Worm (Caenorhabditis elegans) whole organism, late embryonic: ENCODE results near the gene syp-1.

Experiments used
- C38D4.7 ChIP-seq: fragments of 200-800 bp; sonication (Bioruptor generic); optimal IDR thresholded peaks from 2 replicates; lab custom pipeline; 2018; ENCODE audit warnings: mild to moderate bottlenecking, missing genetic modification characterization, moderate library complexity, missing compliant biosample characterization
- K02D7.2 ChIP-seq: sonication (generic microtip); optimal IDR thresholded peaks from 2 replicates; lab custom pipeline; 2017; ENCODE audit warnings: mild to moderate bottlenecking, missing genetic modification characterization, missing compliant biosample characterization
- T23F11.4 ChIP-seq: fragments of 200-800 bp; sonication (Bioruptor generic); optimal IDR thresholded peaks from 2 replicates; lab custom pipeline; 2018; ENCODE audit warnings: mild to moderate bottlenecking, missing genetic modification characterization, missing compliant biosample characterization
- Y22D7AL.16 ChIP-seq: sonication (generic microtip); optimal IDR thresholded peaks from 2 replicates; lab custom pipeline; 2016; ENCODE audit warnings: missing genetic modification characterization, missing compliant biosample characterization
- ahr-1 ChIP-seq: sonication (generic microtip); optimal IDR thresholded peaks from 2 replicates; lab custom pipeline; 2016; ENCODE audit warnings: missing genetic modification characterization, missing compliant biosample characterization
- ama-1 ChIP-seq: fragments of 150-350 bp; optimal IDR thresholded peaks from 2 replicates; lab custom pipeline; 2014
- ceh-14 ChIP-seq: sonication (generic microtip); optimal IDR thresholded peaks from 2 replicates; lab custom pipeline; 2016; ENCODE audit warnings: missing genotype, missing genetic modification characterization, missing compliant biosample characterization
- ceh-18 ChIP-seq: sonication (generic microtip); optimal IDR thresholded peaks from 2 replicates; lab custom pipeline; 2016; ENCODE audit warnings: missing genetic modification characterization, missing compliant biosample characterization
- ceh-22 ChIP-seq: sonication (generic microtip); optimal IDR thresholded peaks from 2 replicates; lab custom pipeline; 2017; ENCODE audit warnings: missing biosample characterization, missing genetic modification characterization
- ceh-24 ChIP-seq: sonication (generic microtip); optimal IDR thresholded peaks from 2 replicates; lab custom pipeline; 2016; ENCODE audit warnings: mild to moderate bottlenecking, missing genetic modification characterization, missing compliant biosample characterization
- ceh-31 ChIP-seq: sonication (generic microtip); optimal IDR thresholded peaks from 2 replicates; lab custom pipeline; 2016; ENCODE audit warnings: missing genetic modification characterization, missing compliant biosample characterization
- ceh-34 ChIP-seq: sonication (generic microtip); optimal IDR thresholded peaks from 2 replicates; lab custom pipeline; 2016; ENCODE audit warnings: mild to moderate bottlenecking, missing genetic modification characterization, missing compliant biosample characterization
- ceh-6 ChIP-seq: fragments of 200-800 bp; sonication (Bioruptor generic); optimal IDR thresholded peaks from 2 replicates; lab custom pipeline; 2018; ENCODE audit warnings: mild to moderate bottlenecking, missing genetic modification characterization, missing compliant biosample characterization
- ceh-9 ChIP-seq: sonication (generic microtip); optimal IDR thresholded peaks from 2 replicates; lab custom pipeline; 2016; ENCODE audit warnings: mild to moderate bottlenecking, missing genetic modification characterization, inconsistent platforms, missing compliant biosample characterization
- che-1 ChIP-seq: sonication (generic microtip); optimal IDR thresholded peaks from 2 replicates; lab custom pipeline; 2016; ENCODE audit warnings: mild to moderate bottlenecking, missing genetic modification characterization, missing compliant biosample characterization
- dmd-4 ChIP-seq: sonication (generic microtip); optimal IDR thresholded peaks from 2 replicates; lab custom pipeline; 2016; ENCODE audit warnings: borderline replicate concordance, missing genetic modification characterization, missing compliant biosample characterization
- ets-4 ChIP-seq: sonication (generic microtip); optimal IDR thresholded peaks from 2 replicates; lab custom pipeline; 2016; ENCODE audit warnings: missing genetic modification characterization, missing compliant biosample characterization
- eyg-1 ChIP-seq: sonication (generic microtip); optimal IDR thresholded peaks from 2 replicates; lab custom pipeline; 2016; ENCODE audit warnings: missing genotype, missing genetic modification characterization, missing compliant biosample characterization
- fax-1 ChIP-seq: sonication (generic microtip); optimal IDR thresholded peaks from 2 replicates; lab custom pipeline; 2016; ENCODE audit warnings: missing genotype, missing genetic modification characterization, missing compliant biosample characterization
- fkh-10 ChIP-seq: fragments of 150-350 bp; optimal IDR thresholded peaks from 2 replicates; lab custom pipeline; 2014; ENCODE audit warnings: missing biosample characterization, missing genetic modification reagents, missing genetic modification characterization
- fkh-6 ChIP-seq: sonication (generic microtip); optimal IDR thresholded peaks from 2 replicates; lab custom pipeline; 2016; ENCODE audit warnings: missing genetic modification characterization, missing compliant biosample characterization
- gmeb-2 ChIP-seq: sonication (generic microtip); optimal IDR thresholded peaks from 2 replicates; lab custom pipeline; 2016; ENCODE audit warnings: missing genetic modification characterization, inconsistent platforms, missing compliant biosample characterization
- hlh-13 ChIP-seq: fragments of 200-800 bp; sonication (Bioruptor generic); optimal IDR thresholded peaks from 2 replicates; lab custom pipeline; 2018; ENCODE audit warnings: mild to moderate bottlenecking, missing genetic modification characterization, missing compliant biosample characterization
- hlh-15 ChIP-seq: sonication (generic microtip); optimal IDR thresholded peaks from 2 replicates; lab custom pipeline; 2016; ENCODE audit warnings: missing genetic modification characterization, missing compliant biosample characterization
- hlh-6 ChIP-seq: sonication (generic microtip); optimal IDR thresholded peaks from 2 replicates; lab custom pipeline; 2016; ENCODE audit warnings: missing genotype, missing genetic modification characterization, missing compliant biosample characterization
- hlh-8 ChIP-seq: sonication (generic microtip); optimal IDR thresholded peaks from 2 replicates; lab custom pipeline; 2016; ENCODE audit warnings: missing genotype, missing genetic modification characterization, missing compliant biosample characterization
- lim-6 ChIP-seq: sonication (generic microtip); optimal IDR thresholded peaks from 2 replicates; lab custom pipeline; 2016; ENCODE audit warnings: missing genetic modification characterization, missing compliant biosample characterization
- madf-2 ChIP-seq: sonication (generic microtip); optimal IDR thresholded peaks from 2 replicates; lab custom pipeline; 2017; ENCODE audit warnings: missing genetic modification characterization, missing compliant biosample characterization
- mec-3 ChIP-seq: sonication (generic microtip); optimal IDR thresholded peaks from 2 replicates; lab custom pipeline; 2016; ENCODE audit warnings: borderline replicate concordance, missing genetic modification characterization, missing compliant biosample characterization
- nfya-1 ChIP-seq: sonication (generic microtip); optimal IDR thresholded peaks from 2 replicates; lab custom pipeline; 2017; ENCODE audit warnings: missing genetic modification characterization, mild to moderate bottlenecking, missing compliant biosample characterization, antibody characterized with exemption, moderate library complexity
- nhr-11 ChIP-seq: fragments of 150-350 bp; optimal IDR thresholded peaks from 2 replicates; lab custom pipeline; 2014; ENCODE audit warnings: missing biosample characterization, missing genetic modification characterization
- nhr-232 ChIP-seq: sonication (generic microtip); optimal IDR thresholded peaks from 2 replicates; lab custom pipeline; 2016; ENCODE audit warnings: missing genetic modification characterization, missing compliant biosample characterization
- npax-4 ChIP-seq: sonication (generic microtip); optimal IDR thresholded peaks from 2 replicates; lab custom pipeline; 2016; ENCODE audit warnings: missing genetic modification characterization, missing compliant biosample characterization
- pag-3 ChIP-seq: sonication (generic microtip); optimal IDR thresholded peaks from 2 replicates; lab custom pipeline; 2016; ENCODE audit warnings: missing compliant biosample characterization, missing genetic modification characterization, borderline replicate concordance
- pat-9 ChIP-seq: fragments of 200-800 bp; sonication (Bioruptor generic); optimal IDR thresholded peaks from 2 replicates; lab custom pipeline; 2018; ENCODE audit warnings: mild to moderate bottlenecking, missing genetic modification characterization, moderate library complexity, missing compliant biosample characterization
- pax-1 ChIP-seq: fragments of 150-350 bp; optimal IDR thresholded peaks from 2 replicates; lab custom pipeline; 2014; ENCODE audit warnings: missing biosample characterization, missing genetic modification characterization
- pha-4 ChIP-seq: fragments of 150-350 bp; optimal IDR thresholded peaks from 2 replicates; lab custom pipeline; 2018; ENCODE audit warnings: missing biosample characterization, missing genetic modification reagents, missing genetic modification characterization
- pqm-1 ChIP-seq: sonication (generic microtip); optimal IDR thresholded peaks from 2 replicates; lab custom pipeline; 2016; ENCODE audit warnings: missing genetic modification characterization, missing compliant biosample characterization
- rnt-1 ChIP-seq: sonication (generic microtip); optimal IDR thresholded peaks from 2 replicates; lab custom pipeline; 2016; ENCODE audit warnings: missing genetic modification characterization, missing compliant biosample characterization
- sdc-2 ChIP-seq: sonication (generic microtip); optimal IDR thresholded peaks from 2 replicates; lab custom pipeline; 2016; ENCODE audit warnings: missing genotype, missing genetic modification characterization, missing compliant biosample characterization
- sox-2 ChIP-seq: fragments of 200-800 bp; sonication (Bioruptor generic); IDR thresholded peaks from 2 replicates; pipeline ENCODE4 v1.3.6; 2022; ENCODE audit warnings: missing genetic modification reagents, missing genetic modification characterization, missing compliant biosample characterization
- sox-4 ChIP-seq: sonication (generic microtip); optimal IDR thresholded peaks from 2 replicates; lab custom pipeline; 2017; ENCODE audit warnings: mild to moderate bottlenecking, missing genetic modification characterization, inconsistent platforms, missing compliant biosample characterization
- tbx-2 ChIP-seq: sonication (generic microtip); optimal IDR thresholded peaks from 2 replicates; lab custom pipeline; 2016; ENCODE audit warnings: missing genetic modification characterization, missing compliant biosample characterization
- tbx-7 ChIP-seq: sonication (generic microtip); optimal IDR thresholded peaks from 2 replicates; lab custom pipeline; 2016; ENCODE audit warnings: missing genotype, missing genetic modification characterization, missing compliant biosample characterization
- ttx-3 ChIP-seq: sonication (generic microtip); optimal IDR thresholded peaks from 2 replicates; lab custom pipeline; 2016; ENCODE audit warnings: missing genetic modification reagents, missing genetic modification characterization, missing compliant biosample characterization
- zip-5 ChIP-seq: sonication (generic microtip); optimal IDR thresholded peaks from 2 replicates; lab custom pipeline; 2016; ENCODE audit warnings: missing genetic modification characterization, missing compliant biosample characterization
- ztf-16 ChIP-seq: sonication (generic microtip); optimal IDR thresholded peaks from 2 replicates; lab custom pipeline; 2017; ENCODE audit warnings: missing genetic modification characterization, missing compliant biosample characterization

Gene syp-1

ce11 chrV:16419769-16420168 lies 15.7 kb downstream of the syp-1 start, which contains the start of gene F26D2.16:
Gene F26D2.16 (minus strand): TSS chrV:16419869.
- TF ChIP-seq rnt-1 (no peak), pax-1 (no peak), ztf-16 (tag; lab: Kevin White, UChicago) (no peak), dmd-4 (tag; lab: Kevin White, UChicago) (no peak), ceh-6 (no peak), gmeb-2 (tag; lab: Kevin White, UChicago) (no peak), hlh-6 (no peak), ceh-34 (tag; lab: Kevin White, UChicago) (no peak), fkh-6 (tag; lab: Kevin White, UChicago) (no peak), ama-1 (no peak), ceh-31 (no peak), nhr-232 (tag; lab: Kevin White, UChicago) (no peak)

- TF ChIP-seq ceh-24 (tag; lab: Kevin White, UChicago) (no peak), ttx-3 (tag; lab: Kevin White, UChicago) (no peak), fkh-10 (GFP tag; lab: Kevin White, UChicago) (no peak), fax-1 (tag; lab: Kevin White, UChicago) (no peak), gmeb-2 (tag; lab: Kevin White, UChicago) (no peak), ama-1 (no peak), ceh-14 (tag; lab: Kevin White, UChicago) (no peak), tbx-7 (no peak), zip-5 (tag; lab: Kevin White, UChicago) (no peak), pag-3 (tag; lab: Kevin White, UChicago) (no peak), tbx-2 (tag; lab: Kevin White, UChicago) (no peak), Y22D7AL.16 (no peak), ceh-18 (tag; lab: Kevin White, UChicago) (no peak), mec-3 (no peak), npax-4 (tag; lab: Kevin White, UChicago) (no peak), hlh-15 (no peak), sdc-2 (no peak)
Observed at ce11 chrV:16420696-16421095, 16.6 kb downstream of the syp-1 start, which contains the start of gene srw-48. Gene srw-48 (plus strand): TSS chrV:16420996.

ce11 chrV:16424428-16424827 lies 20.4 kb downstream of the syp-1 start, which contains the start of gene srw-29:
Gene srw-29 (minus strand): TSS chrV:16424528.
- TF ChIP-seq C38D4.7: no peak
- no peak for TF ChIP-seq T23F11.4 (GFP tag; lab: Kevin White, UChicago)
- no peak for TF ChIP-seq che-1
- no peak for TF ChIP-seq pag-3 (tag; lab: Kevin White, UChicago)
- TF ChIP-seq madf-2 (tag; lab: Kevin White, UChicago): no peak
- TF ChIP-seq hlh-8 (tag; lab: Kevin White, UChicago): no peak
- TF ChIP-seq nhr-11 (tag; lab: Kevin White, UChicago): no peak
- TF ChIP-seq fax-1 (tag; lab: Kevin White, UChicago): no peak
- no peak for TF ChIP-seq eyg-1 (tag; lab: Kevin White, UChicago)
- no peak for TF ChIP-seq zip-5 (tag; lab: Kevin White, UChicago)
- TF ChIP-seq ceh-24 (tag; lab: Kevin White, UChicago): no peak
- no peak for TF ChIP-seq ttx-3 (tag; lab: Kevin White, UChicago)
- TF ChIP-seq hlh-13 (GFP tag; lab: Kevin White, UChicago): no peak
- TF ChIP-seq pha-4 (tag; lab: Kevin White, UChicago): no peak
- no peak for TF ChIP-seq ceh-31
- TF ChIP-seq npax-4 (tag; lab: Kevin White, UChicago): no peak
- no peak for TF ChIP-seq ceh-34 (tag; lab: Kevin White, UChicago)
- no peak for TF ChIP-seq sox-4 (tag; lab: Kevin White, UChicago)
- TF ChIP-seq, all 69 proteins: peak for 0

ce11 chrV:16429503-16429902 lies 25.4 kb downstream of the syp-1 start, which contains the start of gene F26D2.10:
Gene F26D2.10 (minus strand): TSS chrV:16429603.
- TF ChIP-seq gmeb-2 (tag; lab: Kevin White, UChicago) (no peak), lim-6 (tag; lab: Kevin White, UChicago) (no peak), ahr-1 (tag; lab: Kevin White, UChicago) (no peak), ceh-22 (tag; lab: Kevin White, UChicago) (no peak), mec-3 (no peak), pat-9 (no peak), pqm-1 (no peak), nhr-11 (tag; lab: Kevin White, UChicago) (no peak), hlh-13 (GFP tag; lab: Kevin White, UChicago) (no peak), ceh-9 (tag; lab: Kevin White, UChicago) (no peak), ttx-3 (tag; lab: Kevin White, UChicago) (no peak), ets-4 (tag; lab: Kevin White, UChicago) (no peak), K02D7.2 (tag; lab: Kevin White, UChicago) (no peak), nfya-1 (tag; lab: Kevin White, UChicago) (no peak), ceh-14 (tag; lab: Kevin White, UChicago) (no peak), sox-2 (GFP tag; lab: Robert Waterston, UW) (no peak)
